Worm (Caenorhabditis elegans) whole organism, L3 larva: ENCODE results near the gene srw-76.
A peak's percentile ranks its signal among the peaks of the same experiment; 100 is the strongest.

Experiments used
- ZK546.5 ChIP-seq: sonication (generic microtip); optimal IDR thresholded peaks from 2 replicates; lab custom pipeline; 2017; ENCODE audit warnings: missing biosample characterization, missing genetic modification characterization
- aly-2 ChIP-seq: fragments of 150-350 bp; optimal IDR thresholded peaks from 2 replicates; lab custom pipeline; 2014; ENCODE audit warnings: missing biosample characterization, missing genetic modification characterization
- ama-1 ChIP-seq: fragments of 150-350 bp; optimal IDR thresholded peaks from 2 replicates; lab custom pipeline; 2018
- ceh-16 ChIP-seq: sonication (generic microtip); optimal IDR thresholded peaks from 2 replicates; lab custom pipeline; 2017; ENCODE audit warnings: missing biosample characterization, missing genetic modification characterization
- ceh-28 ChIP-seq: fragments of 150-350 bp; optimal IDR thresholded peaks from 2 replicates; lab custom pipeline; 2014; ENCODE audit warnings: missing biosample characterization, missing genetic modification reagents, missing genetic modification characterization
- ceh-82 ChIP-seq: fragments of 150-350 bp; optimal IDR thresholded peaks from 2 replicates; lab custom pipeline; 2014; ENCODE audit warnings: missing biosample characterization, missing genetic modification characterization
- ceh-9 ChIP-seq: sonication (generic microtip); optimal IDR thresholded peaks from 2 replicates; lab custom pipeline; 2018; ENCODE audit warnings: missing biosample characterization, missing genetic modification characterization
- daf-12 ChIP-seq: fragments of 150-350 bp; optimal IDR thresholded peaks from 2 replicates; lab custom pipeline; 2014; ENCODE audit warnings: missing biosample characterization, missing genetic modification reagents, missing genetic modification characterization
- egl-5 ChIP-seq: fragments of 150-350 bp; optimal IDR thresholded peaks from 2 replicates; lab custom pipeline; 2017; ENCODE audit warnings: missing biosample characterization, missing genetic modification reagents, missing genetic modification characterization, inconsistent platforms
- elt-1 ChIP-seq: fragments of 150-350 bp; optimal IDR thresholded peaks from 2 replicates; lab custom pipeline; 2014; ENCODE audit warnings: missing biosample characterization, missing genetic modification characterization
- elt-2 ChIP-seq: sonication (generic microtip); optimal IDR thresholded peaks from 2 replicates; lab custom pipeline; 2016; ENCODE audit warnings: missing genetic modification reagents, mild to moderate bottlenecking, missing genetic modification characterization, missing compliant biosample characterization
- elt-3 ChIP-seq, 3 experiments: fragments of 150-350 bp in 1 of 3; sonication (generic microtip) in 2 of 3; optimal IDR thresholded peaks; 2 replicates in 2 of 3; 4 replicates in 1 of 3; lab custom pipeline; 2014 to 2017; ENCODE audit warnings: missing biosample characterization in 3 of 3, missing genetic modification characterization in 3 of 3
- eor-1 ChIP-seq, 2 experiments: fragments of 150-350 bp; optimal IDR thresholded peaks; 2 replicates each; lab custom pipeline; 2014 to 2018; ENCODE audit warnings: missing biosample characterization in 2 of 2, missing genetic modification characterization in 2 of 2
- fkh-2 ChIP-seq: fragments of 150-350 bp; optimal IDR thresholded peaks from 2 replicates; lab custom pipeline; 2014; ENCODE audit warnings: missing biosample characterization, missing genetic modification reagents, missing genetic modification characterization
- fos-1 ChIP-seq: fragments of 150-350 bp; optimal IDR thresholded peaks from 2 replicates; lab custom pipeline; 2014; ENCODE audit warnings: missing biosample characterization, missing genetic modification characterization
- jun-1 ChIP-seq: fragments of 150-350 bp; optimal IDR thresholded peaks from 2 replicates; lab custom pipeline; 2014; ENCODE audit warnings: missing biosample characterization, missing genetic modification reagents, missing genetic modification characterization
- lin-15B ChIP-seq: fragments of 150-350 bp; optimal IDR thresholded peaks from 2 replicates; lab custom pipeline; 2014; ENCODE audit warnings: missing biosample characterization, missing genetic modification characterization
- lsy-12 ChIP-seq: sonication (generic microtip); optimal IDR thresholded peaks from 2 replicates; lab custom pipeline; 2016; ENCODE audit warnings: mild to moderate bottlenecking, missing genetic modification characterization, missing compliant biosample characterization
- mml-1 ChIP-seq: fragments of 150-350 bp; sonication (generic microtip); optimal IDR thresholded peaks from 3 replicates; lab custom pipeline; 2014; ENCODE audit warnings: missing biosample characterization, missing genetic modification characterization
- nfya-1 ChIP-seq: sonication (generic microtip); optimal IDR thresholded peaks from 2 replicates; lab custom pipeline; 2017; ENCODE audit warnings: missing genetic modification characterization, mild to moderate bottlenecking, missing compliant biosample characterization, antibody characterized with exemption, moderate library complexity; ENCODE audit not compliant: insufficient read depth
- nhr-11 ChIP-seq: fragments of 150-350 bp; optimal IDR thresholded peaks from 2 replicates; lab custom pipeline; 2014; ENCODE audit warnings: missing biosample characterization, missing genetic modification characterization
- nhr-12 ChIP-seq: fragments of 150-350 bp; optimal IDR thresholded peaks from 2 replicates; lab custom pipeline; 2014; ENCODE audit warnings: missing biosample characterization, missing genetic modification characterization
- nhr-237 ChIP-seq: fragments of 150-350 bp; optimal IDR thresholded peaks from 2 replicates; lab custom pipeline; 2014; ENCODE audit warnings: missing biosample characterization, missing genetic modification characterization
- nhr-25 ChIP-seq: sonication (generic microtip); optimal IDR thresholded peaks from 2 replicates; lab custom pipeline; 2017; ENCODE audit warnings: missing biosample characterization, missing genetic modification characterization
- nhr-28 ChIP-seq: fragments of 150-350 bp; optimal IDR thresholded peaks from 2 replicates; lab custom pipeline; 2014; ENCODE audit warnings: missing biosample characterization, missing genetic modification characterization
- nhr-43 ChIP-seq: sonication (generic microtip); optimal IDR thresholded peaks from 2 replicates; lab custom pipeline; 2016; ENCODE audit warnings: mild to moderate bottlenecking, missing genetic modification characterization, missing compliant biosample characterization; ENCODE audit not compliant: poor library complexity, severe bottlenecking
- nhr-77 ChIP-seq: fragments of 150-350 bp; optimal IDR thresholded peaks from 2 replicates; lab custom pipeline; 2014; ENCODE audit warnings: missing biosample characterization, missing genetic modification characterization
- pha-4 ChIP-seq: fragments of 150-350 bp; optimal IDR thresholded peaks from 2 replicates; lab custom pipeline; 2014; ENCODE audit warnings: missing biosample characterization, missing genetic modification reagents, missing genetic modification characterization
- pqm-1 ChIP-seq: fragments of 150-350 bp; optimal IDR thresholded peaks from 2 replicates; lab custom pipeline; 2017; ENCODE audit warnings: missing biosample characterization, missing genetic modification characterization, inconsistent platforms
- skn-1 ChIP-seq: fragments of 150-350 bp; optimal IDR thresholded peaks from 2 replicates; lab custom pipeline; 2014; ENCODE audit warnings: missing biosample characterization, missing genetic modification characterization
- unc-62 ChIP-seq: fragments of 150-350 bp; sonication (generic microtip); optimal IDR thresholded peaks from 4 replicates; lab custom pipeline; 2014; ENCODE audit warnings: missing biosample characterization, missing genetic modification reagents, missing genetic modification characterization
- zag-1 ChIP-seq: fragments of 150-350 bp; optimal IDR thresholded peaks from 2 replicates; lab custom pipeline; 2014; ENCODE audit warnings: missing biosample characterization, missing genetic modification characterization
- ztf-11 ChIP-seq: fragments of 150-350 bp; optimal IDR thresholded peaks from 2 replicates; lab custom pipeline; 2014; ENCODE audit warnings: missing biosample characterization, missing genetic modification characterization

The srw-76 gene

DNA sequence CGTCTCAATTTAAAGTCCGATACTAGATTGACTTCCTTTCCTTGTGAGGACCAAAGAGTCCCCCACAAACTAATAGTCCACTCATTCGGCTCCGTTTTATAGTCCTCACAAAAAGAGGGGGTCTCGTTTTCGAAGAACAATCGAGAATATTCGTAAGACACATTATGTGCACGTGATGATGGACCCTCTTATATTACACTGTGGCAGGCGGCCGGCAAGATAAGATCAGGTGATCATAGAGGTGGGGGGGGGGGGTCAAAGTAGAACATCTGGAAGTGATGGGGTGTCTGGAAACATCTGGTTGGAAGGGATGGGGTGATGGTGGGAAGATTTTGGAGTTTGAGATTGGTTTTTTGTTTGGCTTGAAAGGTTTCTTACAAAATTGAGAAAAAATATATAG lies 39.7 kb downstream of the srw-76 start:
- TF ChIP-seq jun-1 (tag; lab: Kevin White, UChicago), result no peak
- no peak for TF ChIP-seq mml-1 (tag; lab: Kevin White, UChicago)
- TF ChIP-seq nhr-11 (tag; lab: Kevin White, UChicago), result no peak
- TF ChIP-seq pha-4, result no peak
- TF ChIP-seq zag-1 (tag; lab: Kevin White, UChicago), result no peak
- TF ChIP-seq elt-1 (tag; lab: Kevin White, UChicago), result no peak
- no peak for TF ChIP-seq ceh-82 (tag; lab: Kevin White, UChicago)
- no peak for TF ChIP-seq ama-1 (lab: Kevin White, UChicago)
- no peak for TF ChIP-seq ceh-9 (tag; lab: Kevin White, UChicago)
- TF ChIP-seq nhr-77, result no peak
- TF ChIP-seq nhr-237 (tag; lab: Kevin White, UChicago), result no peak
- TF ChIP-seq skn-1 (tag; lab: Kevin White, UChicago), result no peak
- TF ChIP-seq fos-1, result no peak
- no peak for TF ChIP-seq nhr-43 (tag; lab: Kevin White, UChicago)
- no peak for TF ChIP-seq ztf-11 (tag; lab: Kevin White, UChicago)
- TF ChIP-seq lsy-12 (tag; lab: Kevin White, UChicago), result no peak
- TF ChIP-seq, all 47 proteins: peak for 0

DNA sequence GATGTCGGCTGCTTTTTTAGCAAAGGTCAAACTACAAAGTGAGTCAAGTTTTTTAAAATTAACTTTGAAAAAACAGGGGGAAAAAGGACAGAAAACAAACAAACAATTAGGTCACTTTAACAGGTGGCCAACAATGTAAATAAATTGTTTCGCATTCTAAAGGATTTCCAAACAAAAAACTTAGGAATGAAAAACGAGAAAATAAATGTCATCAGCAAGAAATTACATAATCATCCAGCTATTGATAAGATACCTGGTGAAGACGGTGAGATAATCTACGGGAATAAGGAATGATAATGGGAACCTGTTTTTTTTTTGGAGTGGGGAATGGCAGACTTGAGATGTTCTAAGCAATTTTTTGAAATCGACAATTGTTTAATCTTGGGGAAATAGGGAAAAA lies 42.0 kb downstream of the srw-76 start:
- no peak for TF ChIP-seq daf-12 (tag; lab: Kevin White, UChicago)
- peak in 1 of 3 experiments; percentile 9 for TF ChIP-seq elt-3 (tag; optimal IDR thresholded peaks at IDR 0.05; lab: Kevin White, UChicago)
- TF ChIP-seq unc-62 (GFP tag; lab: Kevin White, UChicago), result no peak

DNA sequence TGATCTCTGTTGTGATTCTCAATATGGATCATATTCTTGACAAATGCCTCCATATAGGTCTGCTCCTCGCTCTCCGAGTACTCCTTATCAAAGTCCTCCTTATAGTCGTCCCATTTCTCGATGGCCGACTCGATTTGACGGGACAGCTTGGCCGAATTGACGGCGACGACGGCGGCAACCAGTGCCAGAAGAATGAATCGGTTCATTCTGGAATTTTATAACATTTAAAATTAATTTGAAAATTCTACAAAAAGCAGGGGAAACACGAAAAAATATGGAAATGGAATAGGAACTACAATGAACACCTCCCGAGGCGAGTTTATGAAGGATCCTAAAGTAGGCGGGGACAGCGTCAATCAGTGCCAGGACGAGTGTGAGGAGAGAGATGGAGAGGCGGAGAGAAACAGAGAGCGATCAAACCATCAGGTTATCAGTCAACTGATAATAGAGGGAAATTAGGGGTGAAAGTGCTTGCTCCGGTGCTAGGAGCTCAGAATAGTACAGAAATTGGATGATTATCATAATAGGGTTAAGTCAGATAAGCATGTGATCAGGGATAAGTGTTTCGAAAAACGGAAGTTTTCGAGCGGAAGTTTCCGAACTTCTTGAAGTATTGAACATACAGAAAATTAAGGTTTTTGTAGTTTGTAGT lies 42.8 kb downstream of the srw-76 start, which contains the start of gene cpl-1:
Gene cpl-1 (minus strand): TSS at position 207 of the 652 bp plus-strand sequence.
- no peak for TF ChIP-seq ztf-11 (tag; lab: Kevin White, UChicago)
- TF ChIP-seq elt-1 (tag; lab: Kevin White, UChicago), result no peak
- TF ChIP-seq ama-1 (lab: Kevin White, UChicago), result peak; percentile 82
- no peak for TF ChIP-seq nhr-11 (tag; lab: Kevin White, UChicago)
- peak; percentile 16 for TF ChIP-seq nfya-1 (tag; lab: Kevin White, UChicago)
- TF ChIP-seq pqm-1 (tag; lab: Kevin White, UChicago), result peak; percentile 77
- TF ChIP-seq elt-2 (tag; lab: Kevin White, UChicago), result peak; percentile 95
- TF ChIP-seq eor-1 (tag; optimal IDR thresholded peaks at IDR 0.05; lab: Kevin White, UChicago), result no peak
- peak; percentile 69 for TF ChIP-seq jun-1 (tag; lab: Kevin White, UChicago)
- no peak for TF ChIP-seq nhr-25
- TF ChIP-seq nhr-28 (tag; lab: Kevin White, UChicago), result no peak
- TF ChIP-seq ceh-9 (tag; lab: Kevin White, UChicago), result no peak
- no peak for TF ChIP-seq ZK546.5 (tag; lab: Kevin White, UChicago)
- TF ChIP-seq ceh-16 (tag; lab: Kevin White, UChicago), result no peak
- no peak for TF ChIP-seq egl-5
- no peak for TF ChIP-seq aly-2 (tag; lab: Kevin White, UChicago)

DNA sequence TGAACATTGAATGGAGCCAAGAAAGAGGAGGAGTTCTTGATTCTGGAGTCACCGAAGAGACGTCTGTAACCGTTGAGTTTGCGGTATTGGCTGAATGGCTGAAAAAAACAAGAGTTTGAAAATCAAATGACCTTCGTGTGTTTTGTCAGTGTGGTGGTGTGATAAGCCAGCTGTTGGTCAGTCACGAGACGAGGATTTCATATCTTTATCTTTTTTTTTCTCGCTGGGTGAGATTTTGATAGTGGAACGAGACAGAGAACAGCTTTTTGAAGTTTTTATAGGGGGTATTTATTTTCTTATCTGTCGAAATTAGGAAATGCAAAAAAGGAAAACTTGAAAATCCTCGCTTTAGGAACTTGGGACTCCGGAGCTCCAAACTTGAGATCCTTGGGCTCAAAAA lies 43.6 kb downstream of the srw-76 start:
- peak; percentile 7 for TF ChIP-seq ceh-28 (tag; lab: Kevin White, UChicago)
- no peak for TF ChIP-seq nhr-11 (tag; lab: Kevin White, UChicago)
- peak; percentile 42 for TF ChIP-seq ama-1 (lab: Kevin White, UChicago)
- TF ChIP-seq nhr-43 (tag; lab: Kevin White, UChicago), result peak; percentile 53
- TF ChIP-seq eor-1 (tag; optimal IDR thresholded peaks at IDR 0.05; lab: Kevin White, UChicago), result no peak
- TF ChIP-seq lin-15B (tag; lab: Kevin White, UChicago), result no peak
- TF ChIP-seq ZK546.5 (tag; lab: Kevin White, UChicago), result no peak
- no peak for TF ChIP-seq nhr-12 (tag; lab: Kevin White, UChicago)
- TF ChIP-seq elt-2 (tag; lab: Kevin White, UChicago), result no peak
- no peak for TF ChIP-seq fkh-2 (tag; lab: Kevin White, UChicago)
- no peak for TF ChIP-seq aly-2 (tag; lab: Kevin White, UChicago)
- TF ChIP-seq nhr-25, result no peak
- no peak for TF ChIP-seq pqm-1 (tag; lab: Kevin White, UChicago)
- no peak for TF ChIP-seq ceh-9 (tag; lab: Kevin White, UChicago)
- TF ChIP-seq nfya-1 (tag; lab: Kevin White, UChicago), result peak; percentile 5
- TF ChIP-seq, all 47 proteins: peak for 4
